Fruit fly (Drosophila melanogaster): ENCODE measurements around the gene CG42581.

- TF ChIP-seq CG8478 (optimal IDR thresholded peaks at IDR 0.05) (no peak), psq (optimal IDR thresholded peaks at IDR 0.05) (no peak)
Observed at dm6 chrX:20092308-20092707, 4.0 kb downstream of the CG42581 start, which contains the start of gene fd19B.

Measured in whole organism.